Worm (Caenorhabditis elegans) whole organism, mixed stage, embryonic: ENCODE results near the gene msp-33.

Source experiments
- drap-1 ChIP-seq: fragments of 200-800 bp; sonication (Bioruptor generic); optimal IDR thresholded peaks from 3 replicates; lab custom pipeline; 2018; ENCODE audit warnings: mild to moderate bottlenecking, missing genetic modification characterization, missing compliant biosample characterization
- nhr-12 ChIP-seq: fragments of 150-350 bp; optimal IDR thresholded peaks from 2 replicates; lab custom pipeline; 2014; ENCODE audit warnings: missing biosample characterization, missing genetic modification characterization
- nhr-2 ChIP-seq: fragments of 150-350 bp; optimal IDR thresholded peaks from 2 replicates; lab custom pipeline; 2014; ENCODE audit warnings: missing biosample characterization, missing genetic modification characterization
- snpc-4 ChIP-seq: fragments of 150-350 bp; optimal IDR thresholded peaks from 2 replicates; lab custom pipeline; 2014; ENCODE audit warnings: missing biosample characterization, missing genetic modification characterization

DNA sequence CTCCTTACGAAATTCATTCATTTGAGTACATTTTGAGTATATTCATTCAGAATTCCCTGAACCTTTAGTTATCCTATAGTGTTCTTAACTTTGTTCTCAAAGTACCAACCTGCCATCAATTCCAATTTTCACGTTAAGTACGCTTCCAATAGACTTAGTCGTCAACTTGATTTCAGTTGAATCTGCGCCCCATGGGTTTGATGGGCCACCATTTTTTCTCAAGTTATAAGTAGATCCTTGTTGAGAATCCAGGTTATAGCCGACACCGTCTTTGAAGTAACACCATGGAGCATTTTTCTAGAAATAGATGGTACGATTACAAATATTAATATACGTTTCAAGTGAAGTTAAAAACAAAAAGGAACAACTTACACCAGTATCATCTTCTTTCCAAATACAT, 32.2 kb upstream of the msp-33 start:
- TF ChIP-seq drap-1, result no peak
- no peak for TF ChIP-seq snpc-4 (tag; lab: Kevin White, UChicago)
- no peak for TF ChIP-seq nhr-12
- no peak for TF ChIP-seq nhr-2 (tag; lab: Kevin White, UChicago)
